Fruit fly (Drosophila melanogaster) whole organism, adult: ENCODE results near the gene CG31089.

Experiments
- CG14711 ChIP-seq: fragments of 200-800 bp; sonication (Bioruptor generic); optimal IDR thresholded peaks from 2 replicates; lab custom pipeline; 2018; ENCODE audit warnings: missing biosample characterization, mild to moderate bottlenecking, missing genetic modification characterization, moderate library complexity
- CG1620 ChIP-seq: fragments of 200-800 bp; sonication (Bioruptor generic); optimal IDR thresholded peaks from 2 replicates; lab custom pipeline; 2016; ENCODE audit warnings: missing biosample characterization, missing genetic modification characterization
- CG33017 ChIP-seq: fragments of 200-800 bp; sonication (Bioruptor generic); optimal IDR thresholded peaks from 2 replicates; lab custom pipeline; 2018; ENCODE audit warnings: missing biosample characterization, mild to moderate bottlenecking, missing genetic modification characterization, moderate library complexity
- CG7045 ChIP-seq: fragments of 200-800 bp; sonication (Bioruptor generic); optimal IDR thresholded peaks from 2 replicates; lab custom pipeline; 2017; ENCODE audit warnings: missing biosample characterization, mild to moderate bottlenecking, missing genetic modification characterization
- CG7101 ChIP-seq: fragments of 200-800 bp; sonication (Bioruptor generic); optimal IDR thresholded peaks from 2 replicates; lab custom pipeline; 2018; ENCODE audit warnings: missing biosample characterization, mild to moderate bottlenecking, missing genetic modification characterization, moderate library complexity
- Clk ChIP-seq: fragments of 200-800 bp; sonication (Bioruptor generic); optimal IDR thresholded peaks from 2 replicates; lab custom pipeline; 2017; ENCODE audit warnings: missing biosample characterization, missing genetic modification characterization
- cic ChIP-seq: fragments of 200-800 bp; sonication (Bioruptor generic); optimal IDR thresholded peaks from 2 replicates; lab custom pipeline; 2017; ENCODE audit warnings: missing biosample characterization, mild to moderate bottlenecking, missing genetic modification characterization, moderate library complexity
- pad ChIP-seq: fragments of 200-800 bp; sonication (Bioruptor generic); optimal IDR thresholded peaks from 3 replicates; lab custom pipeline; 2017; ENCODE audit warnings: missing biosample characterization, missing genetic modification characterization, mild to moderate bottlenecking, moderate library complexity, missing genetic modification reagents

DNA sequence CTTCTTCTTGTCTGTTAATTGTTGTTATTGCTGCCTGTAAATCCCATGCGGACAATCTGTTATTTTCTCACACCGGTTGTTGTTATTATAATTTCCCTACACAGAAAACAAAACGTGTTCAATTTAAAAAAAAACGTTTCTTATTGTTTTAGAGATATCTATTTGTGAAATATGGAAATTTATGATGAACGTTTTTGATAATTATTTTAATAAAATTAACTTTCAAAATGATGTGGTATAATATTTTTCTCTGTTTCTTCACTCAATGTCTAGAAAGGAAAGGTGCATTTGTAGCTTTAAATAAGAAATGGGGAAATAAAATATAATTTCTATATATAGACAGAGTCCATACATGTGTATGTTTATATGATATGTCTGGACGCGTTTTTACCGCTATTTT lies 18.1 kb upstream of the CG31089 start:
- TF ChIP-seq CG1620 (no peak), pad (no peak), CG7101 (tag; lab: Kevin White, UChicago) (no peak), CG7045 (GFP tag; lab: Kevin White, UChicago) (no peak), CG33017 (tag; lab: Kevin White, UChicago) (peak; percentile 60), Clk (GFP tag; lab: Kevin White, UChicago) (no peak), cic (no peak), CG14711 (peak; percentile 45)
